Worm (Caenorhabditis elegans): ENCODE results near the gene ins-12.

ce11 chrII:5533642-5534041 lies 20.8 kb upstream of the ins-12 start, which contains the start of gene hlh-26:
- no peak for TF ChIP-seq flt-1 (GFP tag; IDR thresholded peaks at IDR 0.05)
- TF ChIP-seq ztf-23 (GFP tag; IDR thresholded peaks at IDR 0.05) = no peak
- TF ChIP-seq ref-1 (GFP tag; conservative IDR thresholded peaks at IDR 0.05) = no peak

Measured in whole organism, midembryonic.